Worm (Caenorhabditis elegans): Measurements from ENCODE around the gene gap-2.

- TF ChIP-seq sma-3 (GFP tag; optimal IDR thresholded peaks at IDR 0.05) (peak; percentile 77), ama-1 (optimal IDR thresholded peaks at IDR 0.05) (no peak), aly-2 (tag; optimal IDR thresholded peaks at IDR 0.05) (no peak), nhr-11 (tag; optimal IDR thresholded peaks at IDR 0.05) (no peak)
Measured at ce11 chrX:9551112-9551511, 78.8 kb downstream of the gap-2 start.
